Worm (Caenorhabditis elegans) whole organism, early embryonic: Measurements from ENCODE around the gene Y94H6A.7.

Experiments used
- B0310.2 ChIP-seq: sonication (generic microtip); optimal IDR thresholded peaks from 2 replicates; lab custom pipeline; 2016; ENCODE audit warnings: mild to moderate bottlenecking, missing genetic modification characterization, missing compliant biosample characterization
- aly-1 ChIP-seq: sonication (generic microtip); optimal IDR thresholded peaks from 2 replicates; lab custom pipeline; 2016; ENCODE audit warnings: missing genetic modification characterization, missing compliant biosample characterization
- ama-1 ChIP-seq: fragments of 150-350 bp; optimal IDR thresholded peaks from 2 replicates; lab custom pipeline; 2014
- ceh-36 ChIP-seq: sonication (generic microtip); optimal IDR thresholded peaks from 2 replicates; lab custom pipeline; 2016; ENCODE audit warnings: missing genetic modification characterization, inconsistent platforms, missing compliant biosample characterization
- ets-7 ChIP-seq: sonication (generic microtip); optimal IDR thresholded peaks from 2 replicates; lab custom pipeline; 2016; ENCODE audit warnings: missing genotype, missing genetic modification characterization, missing compliant biosample characterization
- hmbx-1 ChIP-seq: sonication (generic microtip); optimal IDR thresholded peaks from 2 replicates; lab custom pipeline; 2016; ENCODE audit warnings: mild to moderate bottlenecking, missing genetic modification characterization, missing compliant biosample characterization
- hmg-4 ChIP-seq: fragments of 200-800 bp; sonication (Bioruptor generic); optimal IDR thresholded peaks from 2 replicates; lab custom pipeline; 2018; ENCODE audit warnings: mild to moderate bottlenecking, missing genetic modification characterization, missing compliant biosample characterization
- hnd-1 ChIP-seq: sonication (generic microtip); optimal IDR thresholded peaks from 2 replicates; lab custom pipeline; 2016; ENCODE audit warnings: missing genetic modification characterization, missing compliant biosample characterization

- TF ChIP-seq ceh-36 (tag; lab: Kevin White, UChicago) (no peak), aly-1 (tag; lab: Kevin White, UChicago) (no peak), hmbx-1 (tag; lab: Kevin White, UChicago) (no peak), ets-7 (no peak), B0310.2 (tag; lab: Kevin White, UChicago) (no peak), hnd-1 (tag; lab: Kevin White, UChicago) (no peak), ama-1 (lab: Kevin White, UChicago) (no peak), hmg-4 (GFP tag; lab: Kevin White, UChicago) (no peak)
These were observed 26.2 kb upstream of the Y94H6A.7 start, which contains the start of gene nhr-277 for ce11 chrIV:2742470-2743044.
